Worm (Caenorhabditis elegans) whole organism, L2 larva: Measurements from ENCODE around the gene klp-6.

Experiments used
- C34F6.9 ChIP-seq: fragments of 150-350 bp; optimal IDR thresholded peaks from 2 replicates; lab custom pipeline; 2014; ENCODE audit warnings: missing biosample characterization, missing genetic modification characterization
- F13H6.1 ChIP-seq: sonication (generic microtip); optimal IDR thresholded peaks from 2 replicates; lab custom pipeline; 2016; ENCODE audit warnings: missing genetic modification characterization, missing compliant biosample characterization
- Y55F3AM.14 ChIP-seq: fragments of 200-800 bp; sonication (Bioruptor generic); optimal IDR thresholded peaks from 2 replicates; lab custom pipeline; 2018; ENCODE audit warnings: mild to moderate bottlenecking, missing genetic modification characterization, missing compliant biosample characterization
- ZK546.5 ChIP-seq: sonication (generic microtip); optimal IDR thresholded peaks from 2 replicates; lab custom pipeline; 2017; ENCODE audit warnings: missing biosample characterization, missing genetic modification characterization
- aly-2 ChIP-seq: fragments of 150-350 bp; optimal IDR thresholded peaks from 2 replicates; lab custom pipeline; 2014; ENCODE audit warnings: missing biosample characterization, missing genetic modification characterization
- ama-1 ChIP-seq: fragments of 150-350 bp; optimal IDR thresholded peaks from 2 replicates; lab custom pipeline; 2018; ENCODE audit warnings: inconsistent platforms
- blmp-1 ChIP-seq: sonication (generic microtip); optimal IDR thresholded peaks from 2 replicates; lab custom pipeline; 2017; ENCODE audit warnings: missing genetic modification characterization, mild to moderate bottlenecking, missing compliant biosample characterization, antibody characterized with exemption, moderate library complexity; ENCODE audit not compliant: insufficient read depth
- ceh-16 ChIP-seq: fragments of 150-350 bp; optimal IDR thresholded peaks from 2 replicates; lab custom pipeline; 2014; ENCODE audit warnings: missing biosample characterization, missing genetic modification characterization
- crh-2 ChIP-seq: sonication (generic microtip); optimal IDR thresholded peaks from 2 replicates; lab custom pipeline; 2017; ENCODE audit warnings: missing biosample characterization, missing genetic modification characterization
- egl-27 ChIP-seq: sonication (generic microtip); optimal IDR thresholded peaks from 3 replicates; lab custom pipeline; 2017; ENCODE audit warnings: missing biosample characterization, missing genetic modification reagents, missing genetic modification characterization
- elt-1 ChIP-seq: fragments of 150-350 bp; optimal IDR thresholded peaks from 2 replicates; lab custom pipeline; 2014; ENCODE audit warnings: missing biosample characterization, missing genetic modification characterization
- elt-3 ChIP-seq: sonication (generic microtip); optimal IDR thresholded peaks from 2 replicates; lab custom pipeline; 2017; ENCODE audit warnings: missing biosample characterization, missing genetic modification characterization
- fos-1 ChIP-seq: fragments of 150-350 bp; optimal IDR thresholded peaks from 2 replicates; lab custom pipeline; 2014; ENCODE audit warnings: missing biosample characterization, missing genetic modification characterization
- gmeb-1 ChIP-seq: fragments of 150-350 bp; optimal IDR thresholded peaks from 2 replicates; lab custom pipeline; 2014; ENCODE audit warnings: missing biosample characterization, missing genetic modification characterization
- lin-11 ChIP-seq: fragments of 150-350 bp; sonication (generic microtip); optimal IDR thresholded peaks from 2 replicates; lab custom pipeline; 2014; ENCODE audit warnings: missing biosample characterization, missing genetic modification characterization, inconsistent platforms, mixed read lengths
- lin-13 ChIP-seq: fragments of 150-350 bp; optimal IDR thresholded peaks from 2 replicates; lab custom pipeline; 2014; ENCODE audit warnings: missing biosample characterization, missing genetic modification reagents, missing genetic modification characterization
- lin-39 ChIP-seq: fragments of 150-350 bp; optimal IDR thresholded peaks from 2 replicates; lab custom pipeline; 2014; ENCODE audit warnings: missing biosample characterization, missing genetic modification reagents, missing genetic modification characterization
- lsy-2 ChIP-seq, 2 experiments: fragments of 150-350 bp in 1 of 2; sonication (generic microtip) in 1 of 2; optimal IDR thresholded peaks; 2 replicates each; lab custom pipeline; 2014 to 2017; ENCODE audit warnings: missing biosample characterization in 2 of 2, missing genetic modification characterization in 2 of 2
- mab-5 ChIP-seq: fragments of 150-350 bp; optimal IDR thresholded peaks from 2 replicates; lab custom pipeline; 2014; ENCODE audit warnings: missing biosample characterization, missing genetic modification characterization
- mbf-1 ChIP-seq: sonication (generic microtip); optimal IDR thresholded peaks from 2 replicates; lab custom pipeline; 2017; ENCODE audit warnings: missing biosample characterization, missing genetic modification characterization
- mdl-1 ChIP-seq, 2 experiments: fragments of 150-350 bp in 1 of 2; sonication (generic microtip) in 1 of 2; optimal IDR thresholded peaks; 2 replicates each; lab custom pipeline; 2017; ENCODE audit warnings: missing biosample characterization in 2 of 2, missing genetic modification characterization in 2 of 2
- nhr-11 ChIP-seq: fragments of 150-350 bp; optimal IDR thresholded peaks from 2 replicates; lab custom pipeline; 2014; ENCODE audit warnings: missing biosample characterization, missing genetic modification characterization
- nhr-12 ChIP-seq: fragments of 150-350 bp; optimal IDR thresholded peaks from 2 replicates; lab custom pipeline; 2014; ENCODE audit warnings: missing biosample characterization, missing genetic modification characterization
- nhr-129 ChIP-seq: fragments of 150-350 bp; optimal IDR thresholded peaks from 2 replicates; lab custom pipeline; 2014; ENCODE audit warnings: missing biosample characterization, missing genetic modification characterization
- nhr-21 ChIP-seq: fragments of 150-350 bp; optimal IDR thresholded peaks from 2 replicates; lab custom pipeline; 2014; ENCODE audit warnings: missing biosample characterization, missing genetic modification characterization
- nhr-23 ChIP-seq: fragments of 150-350 bp; optimal IDR thresholded peaks from 2 replicates; lab custom pipeline; 2014; ENCODE audit warnings: missing biosample characterization, missing genetic modification reagents, missing genetic modification characterization
- nhr-25 ChIP-seq: fragments of 150-350 bp; sonication (generic microtip); optimal IDR thresholded peaks from 3 replicates; lab custom pipeline; 2014; ENCODE audit warnings: missing biosample characterization, missing genetic modification characterization
- nhr-6 ChIP-seq: fragments of 150-350 bp; optimal IDR thresholded peaks from 2 replicates; lab custom pipeline; 2014; ENCODE audit warnings: missing biosample characterization, missing genetic modification characterization
- nhr-77 ChIP-seq: fragments of 150-350 bp; optimal IDR thresholded peaks from 2 replicates; lab custom pipeline; 2014; ENCODE audit warnings: missing biosample characterization, missing genetic modification characterization
- skn-1 ChIP-seq: sonication (generic microtip); optimal IDR thresholded peaks from 2 replicates; lab custom pipeline; 2017; ENCODE audit warnings: missing biosample characterization, missing genetic modification characterization
- sma-3 ChIP-seq: sonication (generic microtip); optimal IDR thresholded peaks from 2 replicates; lab custom pipeline; 2016; ENCODE audit warnings: missing genetic modification reagents, missing genetic modification characterization, missing compliant biosample characterization
- sma-9 ChIP-seq, 2 experiments: fragments of 150-350 bp in 1 of 2; sonication (generic microtip) in 1 of 2; optimal IDR thresholded peaks; 2 replicates each; lab custom pipeline; 2014 to 2016; ENCODE audit warnings: missing genetic modification characterization in 2 of 2, mild to moderate bottlenecking in 1 of 2, missing biosample characterization in 1 of 2, missing compliant biosample characterization in 1 of 2, missing genetic modification reagents in 1 of 2, moderate library complexity in 1 of 2
- snpc-4 ChIP-seq: fragments of 150-350 bp; optimal IDR thresholded peaks from 2 replicates; lab custom pipeline; 2014; ENCODE audit warnings: missing biosample characterization, missing genetic modification characterization
- unc-39 ChIP-seq: fragments of 150-350 bp; optimal IDR thresholded peaks from 2 replicates; lab custom pipeline; 2014; ENCODE audit warnings: missing biosample characterization, missing genetic modification characterization
- unc-55 ChIP-seq: fragments of 150-350 bp; sonication (generic microtip); optimal IDR thresholded peaks from 3 replicates; lab custom pipeline; 2014; ENCODE audit warnings: missing biosample characterization, missing genetic modification reagents, missing genetic modification characterization
- zag-1 ChIP-seq: fragments of 150-350 bp; optimal IDR thresholded peaks from 2 replicates; lab custom pipeline; 2014; ENCODE audit warnings: missing biosample characterization, missing genetic modification characterization
- ztf-1 ChIP-seq: fragments of 200-800 bp; sonication (Bioruptor generic); conservative IDR thresholded peaks from 2 replicates; pipeline ENCODE4 v1.3.6; 2022; ENCODE audit warnings: missing genetic modification characterization, missing compliant biosample characterization
- ztf-4 ChIP-seq: fragments of 150-350 bp; optimal IDR thresholded peaks from 2 replicates; lab custom pipeline; 2014; ENCODE audit warnings: missing biosample characterization, missing genetic modification characterization

klp-6 gene

DNA sequence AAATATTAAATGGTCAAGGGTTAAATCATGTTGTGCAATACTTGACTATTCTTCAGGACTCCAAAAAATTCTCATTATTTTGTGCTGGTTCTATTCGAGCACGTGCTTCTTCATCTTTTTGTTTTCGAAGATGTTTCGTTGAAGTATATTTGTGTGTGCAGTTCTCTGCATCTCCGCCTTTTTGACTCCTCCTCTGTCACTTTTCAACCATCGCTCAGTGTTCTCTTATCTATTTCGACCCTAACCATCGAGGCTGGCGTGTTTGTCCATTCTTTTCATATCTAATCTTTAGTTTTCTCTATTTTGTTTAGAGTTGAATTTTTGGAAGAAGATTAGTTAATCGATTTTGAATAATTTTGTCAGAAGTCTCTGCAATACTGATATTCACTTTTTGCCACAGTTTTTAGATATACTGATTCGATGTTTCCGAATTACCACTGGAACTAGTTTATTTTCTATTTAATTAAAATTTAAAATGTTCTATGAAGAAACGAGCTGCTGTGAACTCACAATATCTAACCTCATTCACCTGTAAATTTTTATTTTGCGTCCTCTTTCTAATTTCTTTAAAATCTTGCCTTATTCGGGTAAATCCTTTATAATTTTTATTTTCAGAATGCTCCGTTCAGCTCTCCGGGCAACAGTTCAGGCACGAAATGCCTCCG lies 46.6 kb downstream of the klp-6 start, which contains the start of gene alh-1:
TSS of gene alh-1 (plus strand) at position 615 of the 665 bp plus-strand sequence.
- TF ChIP-seq sma-3 (GFP tag; lab: Kevin White, UChicago), result no peak
- peak; percentile 36 for TF ChIP-seq F13H6.1 (tag; lab: Kevin White, UChicago)
- no peak for TF ChIP-seq egl-27 (tag; lab: Kevin White, UChicago)
- peak in 1 of 2 experiments; percentile 32 for TF ChIP-seq lsy-2 (tag; optimal IDR thresholded peaks at IDR 0.05; lab: Kevin White, UChicago)
- no peak for TF ChIP-seq skn-1
- no peak for TF ChIP-seq lin-39 (tag; lab: Kevin White, UChicago)
- no peak for TF ChIP-seq nhr-77 (tag; lab: Kevin White, UChicago)
- no peak for TF ChIP-seq ceh-16 (tag; lab: Kevin White, UChicago)
- no peak for TF ChIP-seq elt-1 (tag; lab: Kevin White, UChicago)
- no peak for TF ChIP-seq unc-55 (GFP tag; lab: Kevin White, UChicago)
- TF ChIP-seq mbf-1, result no peak
- TF ChIP-seq unc-39 (tag; lab: Kevin White, UChicago), result no peak
- peak; percentile 69 for TF ChIP-seq fos-1 (tag; lab: Kevin White, UChicago)
- peak; percentile 43 for TF ChIP-seq nhr-129 (tag; lab: Kevin White, UChicago)
- TF ChIP-seq crh-2 (tag; lab: Kevin White, UChicago), result no peak
- TF ChIP-seq gmeb-1, result peak; percentile 1
- TF ChIP-seq aly-2 (tag; lab: Kevin White, UChicago), result no peak
- no peak for TF ChIP-seq zag-1 (tag; lab: Kevin White, UChicago)
- TF ChIP-seq lin-11 (tag; lab: Kevin White, UChicago), result no peak
- no peak for TF ChIP-seq ztf-1
- TF ChIP-seq sma-9 (GFP tag; optimal IDR thresholded peaks at IDR 0.05; lab: Kevin White, UChicago), result peak; percentile 67
- no peak for TF ChIP-seq sma-9 (tag; optimal IDR thresholded peaks at IDR 0.05; lab: Kevin White, UChicago)
- TF ChIP-seq, all 48 proteins: peak for 6

DNA sequence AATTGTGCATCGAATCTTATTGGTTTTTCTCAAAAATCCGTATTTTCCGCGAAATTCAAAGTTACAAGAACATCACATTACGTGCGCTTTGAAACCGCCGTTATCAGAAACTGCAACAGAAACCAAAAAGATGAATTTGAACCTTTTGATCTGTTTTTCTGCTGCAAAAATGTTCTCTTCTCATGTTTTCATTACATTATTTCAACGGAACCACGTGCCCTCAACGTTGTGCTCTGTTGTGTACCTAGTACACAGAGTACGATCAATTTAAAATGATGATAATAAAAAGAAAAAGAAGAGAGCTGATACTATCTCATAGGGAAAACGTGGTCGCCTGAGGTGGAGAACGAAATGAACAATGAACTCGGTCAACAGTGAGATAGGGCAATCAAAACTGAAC lies 47.3 kb downstream of the klp-6 start:
- TF ChIP-seq nhr-23 (tag; lab: Kevin White, UChicago) (no peak), nhr-25 (tag; lab: Kevin White, UChicago) (peak; percentile 14), nhr-21 (peak; percentile 91), F13H6.1 (tag; lab: Kevin White, UChicago) (peak; percentile 89), nhr-77 (tag; lab: Kevin White, UChicago) (no peak), elt-3 (tag; lab: Kevin White, UChicago) (no peak), mab-5 (tag; lab: Kevin White, UChicago) (no peak), blmp-1 (peak; percentile 65), snpc-4 (tag; lab: Kevin White, UChicago) (no peak), nhr-6 (tag; lab: Kevin White, UChicago) (peak; percentile 2), elt-1 (tag; lab: Kevin White, UChicago) (no peak), nhr-11 (tag; lab: Kevin White, UChicago) (no peak), unc-55 (GFP tag; lab: Kevin White, UChicago) (no peak), ZK546.5 (tag; lab: Kevin White, UChicago) (no peak), sma-9 (GFP tag; optimal IDR thresholded peaks at IDR 0.05; lab: Kevin White, UChicago) (peak; percentile 99), sma-9 (tag; optimal IDR thresholded peaks at IDR 0.05; lab: Kevin White, UChicago) (no peak), gmeb-1 (peak; percentile 61), ztf-4 (tag; lab: Kevin White, UChicago) (peak; percentile 75), skn-1 (peak; percentile 63), fos-1 (tag; lab: Kevin White, UChicago) (peak; percentile 69), lsy-2 (tag; optimal IDR thresholded peaks at IDR 0.05; lab: Kevin White, UChicago) (peak in 1 of 2 experiments; percentile 76), C34F6.9 (peak; percentile 51), egl-27 (tag; lab: Kevin White, UChicago) (peak; percentile 66), lin-39 (tag; lab: Kevin White, UChicago) (no peak), nhr-12 (no peak), mdl-1 (tag; optimal IDR thresholded peaks at IDR 0.05; lab: Kevin White, UChicago) (peak; percentile 76 to 88), Y55F3AM.14 (GFP tag; lab: Kevin White, UChicago) (peak; percentile 62), crh-2 (tag; lab: Kevin White, UChicago) (peak; percentile 90), sma-3 (GFP tag; lab: Kevin White, UChicago) (peak; percentile 81), lin-13 (GFP tag; lab: Kevin White, UChicago) (peak; percentile 14), ama-1 (lab: Kevin White, UChicago) (peak; percentile 43), nhr-129 (tag; lab: Kevin White, UChicago) (peak; percentile 82)
